Worm (Caenorhabditis elegans) whole organism, L3 larva: ENCODE measurements around the gene F58F12.3.
A peak's percentile ranks its signal among the peaks of the same experiment; 100 is the strongest.

Experiments
- ZK546.5 ChIP-seq: sonication (generic microtip); optimal IDR thresholded peaks from 2 replicates; lab custom pipeline; 2017; ENCODE audit warnings: missing biosample characterization, missing genetic modification characterization
- aly-2 ChIP-seq: fragments of 150-350 bp; optimal IDR thresholded peaks from 2 replicates; lab custom pipeline; 2014; ENCODE audit warnings: missing biosample characterization, missing genetic modification characterization
- ama-1 ChIP-seq: fragments of 150-350 bp; optimal IDR thresholded peaks from 2 replicates; lab custom pipeline; 2018
- ceh-16 ChIP-seq: sonication (generic microtip); optimal IDR thresholded peaks from 2 replicates; lab custom pipeline; 2017; ENCODE audit warnings: missing biosample characterization, missing genetic modification characterization
- ceh-28 ChIP-seq: fragments of 150-350 bp; optimal IDR thresholded peaks from 2 replicates; lab custom pipeline; 2014; ENCODE audit warnings: missing biosample characterization, missing genetic modification reagents, missing genetic modification characterization
- ceh-82 ChIP-seq: fragments of 150-350 bp; optimal IDR thresholded peaks from 2 replicates; lab custom pipeline; 2014; ENCODE audit warnings: missing biosample characterization, missing genetic modification characterization
- ceh-9 ChIP-seq: sonication (generic microtip); optimal IDR thresholded peaks from 2 replicates; lab custom pipeline; 2018; ENCODE audit warnings: missing biosample characterization, missing genetic modification characterization
- daf-12 ChIP-seq: fragments of 150-350 bp; optimal IDR thresholded peaks from 2 replicates; lab custom pipeline; 2014; ENCODE audit warnings: missing biosample characterization, missing genetic modification reagents, missing genetic modification characterization
- egl-27 ChIP-seq: sonication (generic microtip); optimal IDR thresholded peaks from 4 replicates; lab custom pipeline; 2017; ENCODE audit warnings: missing biosample characterization, missing genetic modification reagents, missing genetic modification characterization
- egl-5 ChIP-seq: fragments of 150-350 bp; optimal IDR thresholded peaks from 2 replicates; lab custom pipeline; 2017; ENCODE audit warnings: missing biosample characterization, missing genetic modification reagents, missing genetic modification characterization, inconsistent platforms
- elt-1 ChIP-seq: fragments of 150-350 bp; optimal IDR thresholded peaks from 2 replicates; lab custom pipeline; 2014; ENCODE audit warnings: missing biosample characterization, missing genetic modification characterization
- elt-2 ChIP-seq: sonication (generic microtip); optimal IDR thresholded peaks from 2 replicates; lab custom pipeline; 2016; ENCODE audit warnings: missing genetic modification reagents, mild to moderate bottlenecking, missing genetic modification characterization, missing compliant biosample characterization
- elt-3 ChIP-seq, 3 experiments: fragments of 150-350 bp in 1 of 3; sonication (generic microtip) in 2 of 3; optimal IDR thresholded peaks; 2 replicates in 2 of 3; 4 replicates in 1 of 3; lab custom pipeline; 2014 to 2017; ENCODE audit warnings: missing biosample characterization in 3 of 3, missing genetic modification characterization in 3 of 3
- fkh-10 ChIP-seq: sonication (generic microtip); optimal IDR thresholded peaks from 2 replicates; lab custom pipeline; 2017; ENCODE audit warnings: missing biosample characterization, missing genetic modification reagents, missing genetic modification characterization
- fos-1 ChIP-seq: fragments of 150-350 bp; optimal IDR thresholded peaks from 2 replicates; lab custom pipeline; 2014; ENCODE audit warnings: missing biosample characterization, missing genetic modification characterization
- hmg-11 ChIP-seq: sonication (generic microtip); optimal IDR thresholded peaks from 2 replicates; lab custom pipeline; 2016; ENCODE audit warnings: missing genetic modification characterization, missing compliant biosample characterization
- jun-1 ChIP-seq: fragments of 150-350 bp; optimal IDR thresholded peaks from 2 replicates; lab custom pipeline; 2014; ENCODE audit warnings: missing biosample characterization, missing genetic modification reagents, missing genetic modification characterization
- lin-15B ChIP-seq: fragments of 150-350 bp; optimal IDR thresholded peaks from 2 replicates; lab custom pipeline; 2014; ENCODE audit warnings: missing biosample characterization, missing genetic modification characterization
- lsy-12 ChIP-seq: sonication (generic microtip); optimal IDR thresholded peaks from 2 replicates; lab custom pipeline; 2016; ENCODE audit warnings: mild to moderate bottlenecking, missing genetic modification characterization, missing compliant biosample characterization
- mml-1 ChIP-seq: fragments of 150-350 bp; sonication (generic microtip); optimal IDR thresholded peaks from 3 replicates; lab custom pipeline; 2014; ENCODE audit warnings: missing biosample characterization, missing genetic modification characterization
- nfya-1 ChIP-seq: sonication (generic microtip); optimal IDR thresholded peaks from 2 replicates; lab custom pipeline; 2017; ENCODE audit warnings: missing genetic modification characterization, mild to moderate bottlenecking, missing compliant biosample characterization, antibody characterized with exemption, moderate library complexity; ENCODE audit not compliant: insufficient read depth
- nhr-11 ChIP-seq: fragments of 150-350 bp; optimal IDR thresholded peaks from 2 replicates; lab custom pipeline; 2014; ENCODE audit warnings: missing biosample characterization, missing genetic modification characterization
- nhr-23 ChIP-seq: fragments of 150-350 bp; optimal IDR thresholded peaks from 2 replicates; lab custom pipeline; 2014; ENCODE audit warnings: missing biosample characterization, missing genetic modification reagents, missing genetic modification characterization
- nhr-237 ChIP-seq: fragments of 150-350 bp; optimal IDR thresholded peaks from 2 replicates; lab custom pipeline; 2014; ENCODE audit warnings: missing biosample characterization, missing genetic modification characterization
- nhr-25 ChIP-seq: sonication (generic microtip); optimal IDR thresholded peaks from 2 replicates; lab custom pipeline; 2017; ENCODE audit warnings: missing biosample characterization, missing genetic modification characterization
- nhr-28 ChIP-seq: fragments of 150-350 bp; optimal IDR thresholded peaks from 2 replicates; lab custom pipeline; 2014; ENCODE audit warnings: missing biosample characterization, missing genetic modification characterization
- nhr-43 ChIP-seq: sonication (generic microtip); optimal IDR thresholded peaks from 2 replicates; lab custom pipeline; 2016; ENCODE audit warnings: mild to moderate bottlenecking, missing genetic modification characterization, missing compliant biosample characterization; ENCODE audit not compliant: poor library complexity, severe bottlenecking
- nhr-67 ChIP-seq: fragments of 150-350 bp; optimal IDR thresholded peaks from 2 replicates; lab custom pipeline; 2014; ENCODE audit warnings: missing biosample characterization, missing genetic modification characterization
- nhr-76 ChIP-seq: fragments of 150-350 bp; sonication (generic microtip); optimal IDR thresholded peaks from 5 replicates; lab custom pipeline; 2014; ENCODE audit warnings: missing biosample characterization, missing genetic modification characterization
- nhr-77 ChIP-seq: fragments of 150-350 bp; optimal IDR thresholded peaks from 2 replicates; lab custom pipeline; 2014; ENCODE audit warnings: missing biosample characterization, missing genetic modification characterization
- pha-4 ChIP-seq: fragments of 150-350 bp; optimal IDR thresholded peaks from 2 replicates; lab custom pipeline; 2014; ENCODE audit warnings: missing biosample characterization, missing genetic modification reagents, missing genetic modification characterization
- pqm-1 ChIP-seq: fragments of 150-350 bp; optimal IDR thresholded peaks from 2 replicates; lab custom pipeline; 2017; ENCODE audit warnings: missing biosample characterization, missing genetic modification characterization, inconsistent platforms
- sea-2 ChIP-seq: fragments of 150-350 bp; sonication (generic microtip); optimal IDR thresholded peaks from 4 replicates; lab custom pipeline; 2014; ENCODE audit warnings: missing biosample characterization, missing genetic modification reagents, missing genetic modification characterization
- skn-1 ChIP-seq: fragments of 150-350 bp; optimal IDR thresholded peaks from 2 replicates; lab custom pipeline; 2014; ENCODE audit warnings: missing biosample characterization, missing genetic modification characterization
- snpc-4 ChIP-seq: fragments of 150-350 bp; optimal IDR thresholded peaks from 2 replicates; lab custom pipeline; 2014; ENCODE audit warnings: missing biosample characterization, missing genetic modification characterization
- tbx-2 ChIP-seq: sonication (generic microtip); optimal IDR thresholded peaks from 2 replicates; lab custom pipeline; 2016; ENCODE audit warnings: mild to moderate bottlenecking, missing genetic modification characterization, missing compliant biosample characterization
- unc-39 ChIP-seq: sonication (generic microtip); optimal IDR thresholded peaks from 4 replicates; lab custom pipeline; 2017; ENCODE audit warnings: missing biosample characterization, missing genetic modification characterization
- unc-62 ChIP-seq: fragments of 150-350 bp; sonication (generic microtip); optimal IDR thresholded peaks from 4 replicates; lab custom pipeline; 2014; ENCODE audit warnings: missing biosample characterization, missing genetic modification reagents, missing genetic modification characterization
- zag-1 ChIP-seq: fragments of 150-350 bp; optimal IDR thresholded peaks from 2 replicates; lab custom pipeline; 2014; ENCODE audit warnings: missing biosample characterization, missing genetic modification characterization
- ztf-4 ChIP-seq: fragments of 150-350 bp; optimal IDR thresholded peaks from 2 replicates; lab custom pipeline; 2014; ENCODE audit warnings: missing biosample characterization, missing genetic modification characterization

Gene F58F12.3

ce11 chrII:6417999-6418398 is 26.9 kb upstream of the F58F12.3 start:
- TF ChIP-seq ztf-4 (tag; lab: Kevin White, UChicago): no peak
- TF ChIP-seq egl-27 (tag; lab: Kevin White, UChicago): no peak
- no peak for TF ChIP-seq lin-15B
- no peak for TF ChIP-seq ceh-16 (tag; lab: Kevin White, UChicago)
- TF ChIP-seq nhr-25 (tag; lab: Kevin White, UChicago): no peak
- no peak for TF ChIP-seq hmg-11 (tag; lab: Kevin White, UChicago)
- TF ChIP-seq nhr-76 (tag; lab: Kevin White, UChicago): no peak
- no peak for TF ChIP-seq ceh-28
- TF ChIP-seq nhr-23: no peak
- TF ChIP-seq nhr-67 (tag; lab: Kevin White, UChicago): no peak
- no peak for TF ChIP-seq ceh-9 (tag; lab: Kevin White, UChicago)
- no peak for TF ChIP-seq egl-5
- no peak for TF ChIP-seq ama-1
- TF ChIP-seq lsy-12 (tag; lab: Kevin White, UChicago): no peak
- no peak for TF ChIP-seq elt-1 (tag; lab: Kevin White, UChicago)
- no peak for TF ChIP-seq aly-2

ce11 chrII:6413788-6414187 is 22.7 kb upstream of the F58F12.3 start:
- TF ChIP-seq nhr-28 (no peak), tbx-2 (tag; lab: Kevin White, UChicago) (no peak), pqm-1 (tag; lab: Kevin White, UChicago) (peak; percentile 70), unc-62 (GFP tag; lab: Kevin White, UChicago) (no peak), elt-2 (tag; lab: Kevin White, UChicago) (peak; percentile 98), fos-1 (tag; lab: Kevin White, UChicago) (no peak), pha-4 (tag; lab: Kevin White, UChicago) (peak; percentile 29), nhr-11 (tag; lab: Kevin White, UChicago) (no peak), sea-2 (GFP tag; lab: Kevin White, UChicago) (no peak), fkh-10 (GFP tag; lab: Kevin White, UChicago) (no peak), daf-12 (tag; lab: Kevin White, UChicago) (no peak), aly-2 (no peak), nhr-43 (tag; lab: Kevin White, UChicago) (no peak), ceh-9 (tag; lab: Kevin White, UChicago) (no peak), jun-1 (peak; percentile 49), nfya-1 (tag; lab: Kevin White, UChicago) (no peak), snpc-4 (tag; lab: Kevin White, UChicago) (no peak)

DNA sequence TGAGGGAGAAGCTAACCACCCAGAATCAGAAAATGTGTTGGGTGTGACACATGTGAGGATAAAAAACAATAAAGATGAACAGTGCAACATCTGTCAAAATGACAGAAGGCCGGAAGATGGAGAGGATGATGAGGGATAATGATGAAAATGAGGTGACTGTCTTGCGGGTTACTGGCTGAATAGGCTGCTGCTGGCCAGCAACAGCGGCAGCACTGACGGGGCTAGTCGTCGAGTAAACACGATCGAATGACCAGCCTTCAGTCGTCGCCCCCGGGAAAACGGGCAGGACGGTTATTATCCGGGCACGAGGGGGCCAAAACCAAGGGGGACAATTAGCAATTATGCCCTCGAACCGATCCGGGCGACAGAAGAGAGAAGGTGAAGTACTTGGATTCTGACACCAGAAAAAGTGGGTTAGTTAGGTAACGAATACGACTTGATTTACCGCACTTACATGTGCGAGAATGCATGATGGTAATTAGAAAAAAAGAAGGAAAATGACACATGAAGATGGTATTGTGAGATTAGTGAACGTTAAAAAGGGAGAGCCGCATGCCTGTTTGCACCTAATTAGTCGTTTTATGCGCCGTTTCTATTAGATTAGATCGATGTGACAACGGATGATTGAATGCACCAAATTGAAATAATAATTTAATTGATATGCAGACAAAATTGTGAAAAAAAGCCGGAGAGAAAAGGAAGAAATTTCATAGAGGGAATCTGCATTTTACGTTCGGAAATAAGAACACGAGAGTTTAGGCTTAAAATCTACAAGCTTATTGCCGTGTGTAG is 20.8 kb upstream of the F58F12.3 start:
- no peak for TF ChIP-seq tbx-2 (tag; lab: Kevin White, UChicago)
- no peak for TF ChIP-seq daf-12 (tag; lab: Kevin White, UChicago)
- TF ChIP-seq hmg-11 (tag; lab: Kevin White, UChicago): no peak
- TF ChIP-seq ama-1: no peak
- TF ChIP-seq egl-27 (tag; lab: Kevin White, UChicago): no peak
- TF ChIP-seq mml-1: no peak
- TF ChIP-seq nhr-77 (tag; lab: Kevin White, UChicago): no peak
- TF ChIP-seq skn-1 (tag; lab: Kevin White, UChicago): no peak
- TF ChIP-seq lsy-12 (tag; lab: Kevin White, UChicago): no peak
- no peak for TF ChIP-seq ztf-4 (tag; lab: Kevin White, UChicago)
- TF ChIP-seq nhr-28: no peak
- TF ChIP-seq fkh-10 (GFP tag; lab: Kevin White, UChicago): no peak
- no peak for TF ChIP-seq ceh-82 (tag; lab: Kevin White, UChicago)
- no peak for TF ChIP-seq egl-5
- TF ChIP-seq, all 47 proteins: peak for 0

ce11 chrII:6410181-6410580 is 19.1 kb upstream of the F58F12.3 start, which contains the start of gene T25D10.4:
Gene T25D10.4, minus strand, starts transcription at chrII:6410281.
- TF ChIP-seq nhr-25 (tag; lab: Kevin White, UChicago) (no peak), fkh-10 (GFP tag; lab: Kevin White, UChicago) (no peak), mml-1 (no peak), nfya-1 (tag; lab: Kevin White, UChicago) (no peak), unc-39 (tag; lab: Kevin White, UChicago) (no peak), ztf-4 (tag; lab: Kevin White, UChicago) (no peak), nhr-237 (tag; lab: Kevin White, UChicago) (no peak), ceh-9 (tag; lab: Kevin White, UChicago) (no peak), zag-1 (tag; lab: Kevin White, UChicago) (no peak), nhr-67 (tag; lab: Kevin White, UChicago) (no peak), nhr-28 (no peak), hmg-11 (tag; lab: Kevin White, UChicago) (no peak), ZK546.5 (tag; lab: Kevin White, UChicago) (no peak), elt-3 (tag; optimal IDR thresholded peaks at IDR 0.05; lab: Kevin White, UChicago) (no peak), egl-5 (no peak)
